Fruit fly (Drosophila melanogaster) ovary, adult (tissue): ENCODE data around the gene nbs.

ENCODE experiments used
- CG17801 ChIP-seq: fragments of 200-800 bp; optimal IDR thresholded peaks from 2 replicates; lab custom pipeline; 2019; ENCODE audit warnings: missing biosample characterization, mild to moderate bottlenecking, missing genetic modification characterization, moderate library complexity; ENCODE audit not compliant: partially characterized antibody

The nbs gene

dm6 chr3L:9704162-9704748 lies 18.7 kb downstream of the nbs start, which contains the start of gene CG16711:
Gene CG16711, plus strand, starts transcription at chr3L:9704331.
- TF ChIP-seq CG17801 (GFP tag; lab: Kevin White, UChicago): no peak

- no peak for TF ChIP-seq CG17801 (GFP tag; lab: Kevin White, UChicago)
Observed at dm6 chr3L:9703495-9703894, 19.5 kb downstream of the nbs start, which contains the start of gene CG6761. Gene CG6761, minus strand, starts transcription at chr3L:9703595.

dm6 chr3L:9698193-9698642 lies 24.8 kb downstream of the nbs start, which contains the start of gene Ubc4:
Gene Ubc4, plus strand, starts transcription at chr3L:9698336.
- TF ChIP-seq CG17801 (GFP tag; lab: Kevin White, UChicago): peak; percentile 44

- no peak for TF ChIP-seq CG17801 (GFP tag; lab: Kevin White, UChicago)
Observed at dm6 chr3L:9697527-9697883, 25.5 kb downstream of the nbs start.

DNA sequence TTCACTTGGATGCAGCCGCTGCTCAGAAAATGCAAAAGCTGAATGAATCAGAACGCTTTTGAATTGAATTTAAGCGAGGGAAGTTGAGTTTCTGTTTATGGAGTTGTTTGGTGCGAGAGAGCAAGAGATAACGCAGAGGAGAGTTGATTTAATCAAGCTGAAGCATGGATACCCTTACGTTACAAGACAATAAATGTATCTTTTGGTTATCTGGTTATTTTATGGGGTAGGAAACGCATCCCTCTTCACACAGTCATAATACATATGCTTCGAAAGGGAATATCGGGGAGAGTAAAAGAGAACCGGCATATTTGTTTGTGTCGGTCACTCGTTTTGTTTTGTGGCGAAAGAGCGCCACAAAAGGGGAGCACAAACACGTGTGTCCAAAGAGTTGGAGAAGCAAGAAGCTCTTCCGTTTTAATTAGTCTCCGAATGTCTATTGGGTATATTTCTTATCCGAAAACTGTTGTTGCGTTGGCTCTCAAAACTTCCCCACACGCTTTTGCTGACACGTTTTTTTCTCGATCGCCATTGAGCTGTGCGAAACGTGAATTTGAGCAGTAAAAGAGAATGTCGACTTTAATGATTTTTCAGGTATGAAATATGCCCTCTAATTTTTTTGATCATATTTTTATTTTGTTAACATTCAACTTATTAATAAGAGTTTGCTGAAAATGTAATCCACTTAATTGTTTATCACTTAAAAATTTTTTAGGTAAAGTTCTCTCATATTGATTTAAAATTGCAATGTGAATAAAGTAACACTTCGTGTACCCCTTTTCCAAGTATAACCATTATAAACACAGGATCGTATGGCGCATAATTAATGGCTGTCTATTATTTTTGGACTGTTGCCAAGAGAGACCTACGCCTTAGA lies 26.1 kb downstream of the nbs start, which contains the start of gene Prps:
Gene Prps (minus strand): TSS at position 51 of the 877 bp plus-strand sequence.
- TF ChIP-seq CG17801 (GFP tag; lab: Kevin White, UChicago): peak; percentile 68

DNA sequence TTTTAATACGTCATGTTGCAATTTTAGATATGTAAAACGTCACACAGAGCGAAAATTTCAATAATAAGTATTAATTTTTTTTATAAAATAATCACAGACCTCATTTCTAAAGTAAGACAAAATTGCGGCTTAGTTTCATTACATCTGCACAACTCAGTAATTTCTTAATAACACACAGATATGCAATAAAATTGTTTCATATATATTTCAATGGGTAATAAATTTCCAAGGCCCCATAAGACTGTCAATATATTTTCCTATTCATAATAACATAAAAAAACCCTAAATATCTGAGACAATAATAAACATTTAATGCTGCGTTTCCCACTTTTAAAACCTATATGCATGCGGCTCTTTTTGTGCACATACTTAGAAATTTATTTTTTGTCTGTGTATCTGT lies 27.3 kb downstream of the nbs start:
- TF ChIP-seq CG17801 (GFP tag; lab: Kevin White, UChicago): no peak

- no peak for TF ChIP-seq CG17801 (GFP tag; lab: Kevin White, UChicago)
Observed at dm6 chr3L:9695242-9695641, 27.8 kb downstream of the nbs start.

DNA sequence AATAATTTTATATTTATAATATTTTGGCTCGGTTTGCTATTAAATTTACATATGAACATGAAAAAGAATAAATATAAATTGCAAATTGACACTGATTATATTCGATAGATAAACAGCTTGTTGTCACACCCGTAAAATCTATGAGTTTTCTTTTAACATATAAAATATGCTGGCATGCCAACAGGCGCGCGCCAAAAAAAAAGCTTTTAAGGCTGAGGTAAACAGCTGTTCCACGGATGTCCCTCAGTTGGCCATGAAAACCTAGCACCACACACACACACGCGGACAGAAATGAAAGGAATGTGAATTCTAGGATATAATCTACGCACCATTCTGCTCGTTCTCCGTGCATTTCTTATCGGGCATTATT lies 28.1 kb downstream of the nbs start:
- no peak for TF ChIP-seq CG17801 (GFP tag; lab: Kevin White, UChicago)

DNA sequence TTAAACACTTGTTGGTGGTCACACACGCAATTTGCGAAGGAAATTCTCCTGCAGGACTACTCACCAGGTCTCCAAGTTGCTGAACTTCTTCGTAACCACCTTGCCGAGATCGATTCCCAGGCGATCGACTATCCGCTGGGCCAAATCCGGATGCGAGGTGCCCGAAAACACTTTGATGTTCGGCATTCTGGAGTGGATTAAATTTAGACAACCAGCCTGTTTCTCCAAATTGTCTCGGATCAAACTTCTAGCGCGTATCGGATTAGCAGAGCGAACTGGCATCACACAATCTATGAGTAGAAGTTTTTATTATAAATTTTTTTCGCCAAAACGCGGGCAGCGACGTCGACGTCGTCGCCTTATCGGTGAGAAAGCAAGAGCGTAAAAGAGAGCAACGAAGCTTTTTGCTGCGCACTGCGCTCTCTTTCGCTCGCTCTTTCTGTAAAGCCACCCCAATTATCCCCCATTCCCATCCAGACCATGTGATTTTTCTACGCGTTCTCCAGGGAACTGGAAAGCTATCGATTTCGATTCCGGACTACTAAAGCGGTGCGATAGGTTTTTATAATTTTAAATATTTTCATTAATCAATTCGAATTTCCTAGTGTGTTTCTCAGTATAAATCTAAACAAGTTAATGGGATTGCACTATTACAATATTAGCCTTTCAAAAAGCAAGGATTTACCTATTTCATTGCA lies 28.7 kb downstream of the nbs start:
- no peak for TF ChIP-seq CG17801 (GFP tag; lab: Kevin White, UChicago)

- TF ChIP-seq CG17801 (GFP tag; lab: Kevin White, UChicago): no peak
Observed at dm6 chr3L:9693552-9694133, 29.4 kb downstream of the nbs start.

DNA sequence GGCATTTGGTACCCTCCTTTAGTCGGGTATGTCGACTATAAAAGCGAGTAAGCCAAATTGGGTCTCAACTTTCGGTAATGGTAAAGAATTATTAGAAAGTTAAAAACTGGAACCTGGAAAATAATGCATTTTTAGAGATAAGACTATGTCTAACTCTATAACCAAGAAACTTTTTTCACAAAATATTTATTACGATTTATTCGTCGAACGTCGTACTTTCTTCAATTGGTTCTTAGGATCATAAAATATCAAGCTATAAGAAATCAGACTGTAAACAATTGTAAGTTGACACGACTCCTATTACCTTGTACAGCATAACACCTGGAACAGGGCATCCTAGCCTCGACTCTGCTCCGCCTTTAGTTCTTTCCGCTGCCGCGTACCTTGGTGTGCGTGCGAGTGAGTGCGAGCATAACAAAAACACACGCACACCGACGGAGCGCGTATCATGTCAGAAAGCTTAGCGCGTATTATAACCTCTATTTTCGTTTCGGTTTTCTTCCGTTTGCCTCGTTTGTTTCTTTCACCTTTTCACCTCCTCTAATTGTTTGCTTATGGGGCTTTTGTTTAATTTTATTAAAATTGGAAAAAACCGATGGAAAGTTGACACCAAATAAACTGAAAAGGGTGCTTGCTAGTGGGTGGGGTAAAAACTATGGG lies 30.0 kb downstream of the nbs start:
- peak; percentile 41 for TF ChIP-seq CG17801 (GFP tag; lab: Kevin White, UChicago)

dm6 chr3L:9692234-9692891 lies 30.6 kb downstream of the nbs start:
- TF ChIP-seq CG17801 (GFP tag; lab: Kevin White, UChicago): peak; percentile 43

- TF ChIP-seq CG17801 (GFP tag; lab: Kevin White, UChicago): no peak
Observed at dm6 chr3L:9691476-9691826, 31.5 kb downstream of the nbs start.
